Worm (Caenorhabditis elegans) whole organism, late embryonic: ENCODE measurements around the gene plpp-1.1.
A peak's percentile ranks its signal among the peaks of the same experiment; 100 is the strongest.

Experiments used
- C08G9.2 ChIP-seq: sonication (generic microtip); optimal IDR thresholded peaks from 2 replicates; lab custom pipeline; 2016; ENCODE audit warnings: mild to moderate bottlenecking, missing genetic modification characterization, moderate library complexity, missing compliant biosample characterization
- C38D4.7 ChIP-seq: fragments of 200-800 bp; sonication (Bioruptor generic); optimal IDR thresholded peaks from 2 replicates; lab custom pipeline; 2018; ENCODE audit warnings: mild to moderate bottlenecking, missing genetic modification characterization, moderate library complexity, missing compliant biosample characterization
- K02D7.2 ChIP-seq: sonication (generic microtip); optimal IDR thresholded peaks from 2 replicates; lab custom pipeline; 2017; ENCODE audit warnings: mild to moderate bottlenecking, missing genetic modification characterization, missing compliant biosample characterization
- K09A11.1 ChIP-seq: sonication (generic microtip); optimal IDR thresholded peaks from 2 replicates; lab custom pipeline; 2017; ENCODE audit warnings: antibody characterized with exemption, mild to moderate bottlenecking, missing genetic modification characterization, missing compliant biosample characterization; ENCODE audit not compliant: insufficient read depth
- T23F11.4 ChIP-seq: fragments of 200-800 bp; sonication (Bioruptor generic); optimal IDR thresholded peaks from 2 replicates; lab custom pipeline; 2018; ENCODE audit warnings: mild to moderate bottlenecking, missing genetic modification characterization, missing compliant biosample characterization
- ama-1 ChIP-seq: fragments of 150-350 bp; optimal IDR thresholded peaks from 2 replicates; lab custom pipeline; 2014
- ceh-18 ChIP-seq: sonication (generic microtip); optimal IDR thresholded peaks from 2 replicates; lab custom pipeline; 2016; ENCODE audit warnings: missing genetic modification characterization, missing compliant biosample characterization
- ceh-19 ChIP-seq: fragments of 200-800 bp; sonication (Bioruptor generic); optimal IDR thresholded peaks from 2 replicates; lab custom pipeline; 2018; ENCODE audit warnings: mild to moderate bottlenecking, missing genetic modification characterization, missing compliant biosample characterization
- ceh-2 ChIP-seq: sonication (generic microtip); optimal IDR thresholded peaks from 2 replicates; lab custom pipeline; 2016; ENCODE audit warnings: missing genotype, missing genetic modification characterization, missing compliant biosample characterization
- ceh-22 ChIP-seq: sonication (generic microtip); optimal IDR thresholded peaks from 2 replicates; lab custom pipeline; 2017; ENCODE audit warnings: missing biosample characterization, missing genetic modification characterization
- ceh-45 ChIP-seq: fragments of 200-800 bp; sonication (Bioruptor generic); IDR thresholded peaks from 2 replicates; pipeline ENCODE4 v1.3.6; 2022; ENCODE audit warnings: missing genetic modification reagents, missing genetic modification characterization, missing compliant biosample characterization
- ceh-48 ChIP-seq: sonication (generic microtip); optimal IDR thresholded peaks from 2 replicates; lab custom pipeline; 2016; ENCODE audit warnings: missing genetic modification characterization, inconsistent platforms, missing compliant biosample characterization
- ceh-6 ChIP-seq: fragments of 200-800 bp; sonication (Bioruptor generic); optimal IDR thresholded peaks from 2 replicates; lab custom pipeline; 2018; ENCODE audit warnings: mild to moderate bottlenecking, missing genetic modification characterization, missing compliant biosample characterization
- ceh-9 ChIP-seq: sonication (generic microtip); optimal IDR thresholded peaks from 2 replicates; lab custom pipeline; 2016; ENCODE audit warnings: mild to moderate bottlenecking, missing genetic modification characterization, inconsistent platforms, missing compliant biosample characterization
- dmd-4 ChIP-seq: sonication (generic microtip); optimal IDR thresholded peaks from 2 replicates; lab custom pipeline; 2016; ENCODE audit warnings: borderline replicate concordance, missing genetic modification characterization, missing compliant biosample characterization
- dve-1 ChIP-seq: sonication (generic microtip); optimal IDR thresholded peaks from 2 replicates; lab custom pipeline; 2017; ENCODE audit warnings: antibody characterized with exemption, mild to moderate bottlenecking, missing genetic modification characterization, missing compliant biosample characterization
- elt-2 ChIP-seq: sonication (generic microtip); optimal IDR thresholded peaks from 2 replicates; lab custom pipeline; 2016; ENCODE audit warnings: missing genetic modification reagents, missing genetic modification characterization, missing compliant biosample characterization
- eyg-1 ChIP-seq: sonication (generic microtip); optimal IDR thresholded peaks from 2 replicates; lab custom pipeline; 2016; ENCODE audit warnings: missing genotype, missing genetic modification characterization, missing compliant biosample characterization
- fax-1 ChIP-seq: sonication (generic microtip); optimal IDR thresholded peaks from 2 replicates; lab custom pipeline; 2016; ENCODE audit warnings: missing genotype, missing genetic modification characterization, missing compliant biosample characterization
- fkh-10 ChIP-seq: fragments of 150-350 bp; optimal IDR thresholded peaks from 2 replicates; lab custom pipeline; 2014; ENCODE audit warnings: missing biosample characterization, missing genetic modification reagents, missing genetic modification characterization
- fkh-6 ChIP-seq: sonication (generic microtip); optimal IDR thresholded peaks from 2 replicates; lab custom pipeline; 2016; ENCODE audit warnings: missing genetic modification characterization, missing compliant biosample characterization
- hlh-30 ChIP-seq: sonication (generic microtip); optimal IDR thresholded peaks from 2 replicates; lab custom pipeline; 2017; ENCODE audit warnings: antibody characterized with exemption, missing genetic modification characterization, missing compliant biosample characterization; ENCODE audit not compliant: insufficient read depth
- lim-6 ChIP-seq: sonication (generic microtip); optimal IDR thresholded peaks from 2 replicates; lab custom pipeline; 2016; ENCODE audit warnings: missing genetic modification characterization, missing compliant biosample characterization
- lin-11 ChIP-seq: fragments of 200-800 bp; sonication (Bioruptor generic); optimal IDR thresholded peaks from 2 replicates; lab custom pipeline; 2018; ENCODE audit warnings: mild to moderate bottlenecking, missing genetic modification characterization, missing compliant biosample characterization
- madf-2 ChIP-seq: sonication (generic microtip); optimal IDR thresholded peaks from 2 replicates; lab custom pipeline; 2017; ENCODE audit warnings: missing genetic modification characterization, missing compliant biosample characterization
- nfya-1 ChIP-seq: sonication (generic microtip); optimal IDR thresholded peaks from 2 replicates; lab custom pipeline; 2017; ENCODE audit warnings: missing genetic modification characterization, mild to moderate bottlenecking, missing compliant biosample characterization, antibody characterized with exemption, moderate library complexity
- nhr-11 ChIP-seq: fragments of 150-350 bp; optimal IDR thresholded peaks from 2 replicates; lab custom pipeline; 2014; ENCODE audit warnings: missing biosample characterization, missing genetic modification characterization
- nhr-232 ChIP-seq: sonication (generic microtip); optimal IDR thresholded peaks from 2 replicates; lab custom pipeline; 2016; ENCODE audit warnings: missing genetic modification characterization, missing compliant biosample characterization
- npax-4 ChIP-seq: sonication (generic microtip); optimal IDR thresholded peaks from 2 replicates; lab custom pipeline; 2016; ENCODE audit warnings: missing genetic modification characterization, missing compliant biosample characterization
- odd-2 ChIP-seq: sonication (generic microtip); optimal IDR thresholded peaks from 2 replicates; lab custom pipeline; 2017; ENCODE audit warnings: antibody characterized with exemption, mild to moderate bottlenecking, missing genetic modification characterization, missing compliant biosample characterization
- pag-3 ChIP-seq: sonication (generic microtip); optimal IDR thresholded peaks from 2 replicates; lab custom pipeline; 2016; ENCODE audit warnings: missing compliant biosample characterization, missing genetic modification characterization, borderline replicate concordance
- pros-1 ChIP-seq: fragments of 150-350 bp; optimal IDR thresholded peaks from 2 replicates; lab custom pipeline; 2014; ENCODE audit warnings: missing biosample characterization, missing genetic modification reagents, missing genetic modification characterization
- ref-2 ChIP-seq: sonication (generic microtip); optimal IDR thresholded peaks from 2 replicates; lab custom pipeline; 2016; ENCODE audit warnings: missing genetic modification characterization, missing compliant biosample characterization
- rnt-1 ChIP-seq: sonication (generic microtip); optimal IDR thresholded peaks from 2 replicates; lab custom pipeline; 2016; ENCODE audit warnings: missing genetic modification characterization, missing compliant biosample characterization
- sdc-2 ChIP-seq: sonication (generic microtip); optimal IDR thresholded peaks from 2 replicates; lab custom pipeline; 2016; ENCODE audit warnings: missing genotype, missing genetic modification characterization, missing compliant biosample characterization
- sox-4 ChIP-seq: sonication (generic microtip); optimal IDR thresholded peaks from 2 replicates; lab custom pipeline; 2017; ENCODE audit warnings: mild to moderate bottlenecking, missing genetic modification characterization, inconsistent platforms, missing compliant biosample characterization
- tbx-2 ChIP-seq: sonication (generic microtip); optimal IDR thresholded peaks from 2 replicates; lab custom pipeline; 2016; ENCODE audit warnings: missing genetic modification characterization, missing compliant biosample characterization
- unc-3 ChIP-seq, 2 experiments: fragments of 200-800 bp in 1 of 2; sonication (Bioruptor generic) in 1 of 2; sonication (generic microtip) in 1 of 2; conservative IDR thresholded peaks in 1 of 2; optimal IDR thresholded peaks in 1 of 2; 2 replicates each; pipeline versions ENCODE4 v1.3.6 to Lab custom; 2016 to 2022; ENCODE audit warnings: missing compliant biosample characterization in 2 of 2, missing genetic modification characterization in 2 of 2, missing genetic modification reagents in 1 of 2
- unc-42 ChIP-seq: sonication (generic microtip); optimal IDR thresholded peaks from 2 replicates; lab custom pipeline; 2016; ENCODE audit warnings: missing genotype, missing genetic modification characterization, missing compliant biosample characterization
- unc-55 ChIP-seq: sonication (generic microtip); optimal IDR thresholded peaks from 2 replicates; lab custom pipeline; 2017; ENCODE audit warnings: missing biosample characterization, missing genetic modification reagents, missing genetic modification characterization
- ztf-16 ChIP-seq: sonication (generic microtip); optimal IDR thresholded peaks from 2 replicates; lab custom pipeline; 2017; ENCODE audit warnings: missing genetic modification characterization, missing compliant biosample characterization

The plpp-1.1 gene

DNA sequence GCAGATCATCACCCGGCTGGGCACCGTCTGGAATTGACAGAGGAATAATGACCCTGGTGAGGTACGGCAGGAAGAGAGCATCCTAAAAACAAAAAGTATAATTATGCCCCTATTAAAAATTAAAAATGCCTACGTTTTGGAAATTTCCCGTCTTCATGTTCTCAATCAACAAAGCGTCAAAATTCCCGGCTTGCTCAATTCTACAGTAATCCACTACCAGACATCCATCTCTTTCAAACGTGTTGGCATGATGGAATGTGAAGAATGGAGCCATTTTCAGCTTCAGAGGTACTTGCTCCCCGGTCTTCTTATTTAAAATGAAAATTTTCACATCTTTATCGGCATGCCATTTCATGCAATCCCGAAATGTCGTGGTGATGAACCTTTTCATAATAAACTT, 18.5 kb downstream of the plpp-1.1 start:
- no peak for TF ChIP-seq pros-1 (tag; lab: Kevin White, UChicago)
- no peak for TF ChIP-seq unc-55
- TF ChIP-seq odd-2: no peak
- no peak for TF ChIP-seq fkh-6 (tag; lab: Kevin White, UChicago)
- no peak for TF ChIP-seq hlh-30 (tag; lab: Kevin White, UChicago)
- no peak for TF ChIP-seq rnt-1 (tag; lab: Kevin White, UChicago)
- no peak for TF ChIP-seq fkh-10
- TF ChIP-seq pag-3 (tag; lab: Kevin White, UChicago): no peak
- no peak for TF ChIP-seq nhr-11 (tag; lab: Kevin White, UChicago)
- no peak for TF ChIP-seq unc-42 (tag; lab: Kevin White, UChicago)
- no peak for TF ChIP-seq elt-2 (tag; lab: Kevin White, UChicago)
- TF ChIP-seq unc-3 (GFP tag; conservative IDR thresholded peaks at IDR 0.05; lab: Robert Waterston, UW): no peak
- TF ChIP-seq unc-3 (tag; optimal IDR thresholded peaks at IDR 0.05; lab: Kevin White, UChicago): no peak
- no peak for TF ChIP-seq C38D4.7 (GFP tag; lab: Kevin White, UChicago)
- TF ChIP-seq ceh-6: no peak
- TF ChIP-seq lim-6: no peak
- no peak for TF ChIP-seq T23F11.4 (GFP tag; lab: Kevin White, UChicago)

DNA sequence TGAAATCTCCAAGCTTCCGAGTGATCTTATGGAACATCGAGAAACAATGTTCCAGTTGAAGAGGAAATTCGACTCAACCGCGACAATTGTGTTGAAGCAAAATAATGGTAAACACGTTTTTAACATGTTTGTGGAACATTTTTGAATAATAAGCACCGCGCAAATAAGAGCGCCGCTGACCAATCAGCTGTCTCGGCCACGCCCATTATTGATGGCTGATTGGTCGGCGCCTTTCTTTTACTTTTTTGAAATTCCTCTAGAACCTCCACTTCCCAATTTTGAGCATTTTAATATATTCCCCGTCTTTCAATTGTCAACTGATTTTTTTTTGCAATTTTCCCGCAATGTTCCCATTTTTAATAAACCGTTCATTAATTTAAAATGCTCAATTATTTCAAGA, 19.7 kb downstream of the plpp-1.1 start:
- no peak for TF ChIP-seq C38D4.7 (GFP tag; lab: Kevin White, UChicago)
- peak; percentile 74 for TF ChIP-seq nfya-1

DNA sequence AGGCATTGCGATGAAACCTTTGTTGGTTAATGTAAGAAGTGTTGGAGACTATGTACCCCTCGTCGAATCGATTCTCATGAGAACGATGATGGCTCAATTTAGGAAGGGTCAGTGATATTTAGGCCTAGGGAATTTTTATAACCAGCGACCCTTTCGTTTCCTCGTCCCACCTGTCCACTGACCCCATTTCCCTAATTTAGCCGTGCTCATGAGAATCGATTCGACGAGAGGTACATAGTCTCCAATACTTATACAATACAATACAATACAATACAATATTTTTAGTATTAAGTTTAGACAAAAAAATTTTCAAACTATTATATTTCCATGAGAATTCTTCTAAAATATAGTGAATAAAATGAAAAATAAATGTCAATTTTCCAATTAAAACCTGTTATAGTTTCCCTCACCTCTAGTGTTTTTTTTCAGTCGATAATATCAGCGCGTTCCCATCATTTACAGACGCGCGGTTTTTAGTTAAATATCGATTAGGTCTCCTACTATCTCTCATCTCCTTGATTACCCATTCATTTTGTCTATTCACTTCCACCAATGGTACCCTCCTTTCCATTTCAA, 21.1 kb downstream of the plpp-1.1 start, which contains the start of the genes F53C3.11 and fbxb-103:
Gene F53C3.11 (minus strand): TSS at position 101 of the 576 bp plus-strand sequence.
Gene fbxb-103 (plus strand): TSS at position 526 of the 576 bp plus-strand sequence.
- TF ChIP-seq fkh-6 (tag; lab: Kevin White, UChicago) (no peak), ceh-9 (tag; lab: Kevin White, UChicago) (no peak), fax-1 (no peak), ama-1 (lab: Kevin White, UChicago) (no peak), lin-11 (tag; lab: Kevin White, UChicago) (no peak), ref-2 (tag; lab: Kevin White, UChicago) (no peak), ceh-19 (GFP tag; lab: Kevin White, UChicago) (no peak), ceh-18 (tag; lab: Kevin White, UChicago) (no peak), madf-2 (tag; lab: Kevin White, UChicago) (no peak), sox-4 (tag; lab: Kevin White, UChicago) (no peak), K09A11.1 (no peak), ceh-2 (no peak), npax-4 (no peak), ceh-22 (no peak), nhr-232 (tag; lab: Kevin White, UChicago) (no peak)

DNA sequence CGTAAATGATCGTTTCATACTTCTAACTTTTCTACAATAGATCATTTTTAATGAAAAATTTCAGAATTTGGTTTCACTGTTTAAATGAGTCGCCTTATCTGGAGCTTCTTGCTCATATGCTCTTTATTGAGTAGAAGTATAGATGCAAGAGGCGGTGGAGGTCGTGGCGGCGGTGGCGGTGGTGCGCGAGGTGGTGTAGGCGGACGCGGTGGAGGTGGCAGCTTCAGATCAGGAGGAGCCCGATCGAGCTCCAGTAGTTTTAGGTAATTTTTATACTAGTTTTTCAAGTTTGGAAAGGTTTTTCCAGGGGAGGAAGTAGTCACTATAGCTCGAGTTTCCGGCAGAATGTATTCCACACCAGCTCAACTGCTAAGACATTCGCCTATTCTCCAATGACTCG, 25.0 kb downstream of the plpp-1.1 start, which contains the start of gene F53C3.3:
Gene F53C3.3 (plus strand): TSS at position 59 of the 400 bp plus-strand sequence.
- TF ChIP-seq pag-3 (tag; lab: Kevin White, UChicago) (no peak), T23F11.4 (GFP tag; lab: Kevin White, UChicago) (no peak), eyg-1 (tag; lab: Kevin White, UChicago) (no peak), unc-42 (tag; lab: Kevin White, UChicago) (no peak), K02D7.2 (tag; lab: Kevin White, UChicago) (no peak), ceh-48 (tag; lab: Kevin White, UChicago) (no peak), ztf-16 (tag; lab: Kevin White, UChicago) (no peak), tbx-2 (tag; lab: Kevin White, UChicago) (no peak), C08G9.2 (tag; lab: Kevin White, UChicago) (no peak), ceh-45 (GFP tag; lab: Robert Waterston, UW) (no peak), sdc-2 (tag; lab: Kevin White, UChicago) (no peak), ceh-6 (no peak), dve-1 (no peak), lim-6 (no peak), ref-2 (tag; lab: Kevin White, UChicago) (no peak), fkh-10 (no peak), ceh-19 (GFP tag; lab: Kevin White, UChicago) (no peak), ceh-9 (tag; lab: Kevin White, UChicago) (no peak), dmd-4 (tag; lab: Kevin White, UChicago) (no peak)
